Fruit fly (Drosophila melanogaster): ENCODE data around the gene CG3407.

The CG3407 gene

dm6 chr2L:3771109-3772067, 41.8 kb downstream of the CG3407 start, which contains the start of gene bowl (continued):
- TF ChIP-seq D (optimal IDR thresholded peaks at IDR 0.05) = peak; percentile 71
- TF ChIP-seq D (GFP tag; optimal IDR thresholded peaks at IDR 0.05) = peak; percentile 92
- 0 out of 3 replicates have a peak, but pooled peaks have one; percentile 17 for TF ChIP-seq Doc3 (GFP tag; IDR thresholded peaks at IDR 0.05; ENCODE audit: partially characterized antibody)
- TF ChIP-seq ssp (GFP tag; IDR thresholded peaks at IDR 0.05) = peak; percentile 93
- peak; percentile 90 for TF ChIP-seq HLH54F (GFP tag; optimal IDR thresholded peaks at IDR 0.05)
- TF ChIP-seq CG13894 (tag; optimal IDR thresholded peaks at IDR 0.05) = peak; percentile 78
- no peak for TF ChIP-seq vnd (GFP tag; IDR thresholded peaks at IDR 0.05; ENCODE audit: partially characterized antibody)
- peak; percentile 96 for TF ChIP-seq CG10209 (GFP tag; optimal IDR thresholded peaks at IDR 0.05)
- TF ChIP-seq gcm2 (GFP tag; optimal IDR thresholded peaks at IDR 0.05) = peak; percentile 94
- TF ChIP-seq CG43689 (GFP tag; IDR thresholded peaks at IDR 0.05) = peak; percentile 90
- peak; percentile 89 for TF ChIP-seq MBD-R2 (GFP tag; IDR thresholded peaks at IDR 0.05)
- peak; percentile 91 for TF ChIP-seq danr (GFP tag; IDR thresholded peaks at IDR 0.05)
- peak; percentile 94 for TF ChIP-seq CG7786 (GFP tag; optimal IDR thresholded peaks at IDR 0.05)
- peak; percentile 84 for TF ChIP-seq BtbVII (GFP tag; optimal IDR thresholded peaks at IDR 0.05)
- peak; percentile 95 for TF ChIP-seq CG14050 (GFP tag; IDR thresholded peaks at IDR 0.05)
- TF ChIP-seq eve (GFP tag; optimal IDR thresholded peaks at IDR 0.05) = peak; percentile 98
- TF ChIP-seq Tbp (GFP tag; optimal IDR thresholded peaks at IDR 0.05) = no peak
- no peak for TF ChIP-seq Dp (GFP tag; optimal IDR thresholded peaks at IDR 0.05)
- TF ChIP-seq en (GFP tag; optimal IDR thresholded peaks at IDR 0.05) = peak; percentile 82
- peak; percentile 98 for TF ChIP-seq row (GFP tag; IDR thresholded peaks at IDR 0.05)
- peak in 1 of 3 experiments; percentile 99 for TF ChIP-seq lola (GFP tag; optimal IDR thresholded peaks at IDR 0.05)
- TF ChIP-seq Hr39 (optimal IDR thresholded peaks at IDR 0.05) = no peak
- TF ChIP-seq CG17912 (GFP tag; optimal IDR thresholded peaks at IDR 0.05) = no peak
- TF ChIP-seq Dfd (GFP tag; optimal IDR thresholded peaks at IDR 0.05) = no peak
- TF ChIP-seq hth (optimal IDR thresholded peaks at IDR 0.05) = no peak
- peak; percentile 93 for TF ChIP-seq bab2 (GFP tag; optimal IDR thresholded peaks at IDR 0.05)
- TF ChIP-seq zen (tag; optimal IDR thresholded peaks at IDR 0.05) = peak; percentile 95
- peak; percentile 45 for TF ChIP-seq CG7987 (GFP tag; optimal IDR thresholded peaks at IDR 0.05)
- TF ChIP-seq pb (GFP tag; optimal IDR thresholded peaks at IDR 0.05) = peak; percentile 83
- TF ChIP-seq CG17385 (GFP tag; optimal IDR thresholded peaks at IDR 0.05) = peak; percentile 95
- TF ChIP-seq cwo (GFP tag; optimal IDR thresholded peaks at IDR 0.05) = peak; percentile 89
- peak; percentile 92 for TF ChIP-seq dati (GFP tag; IDR thresholded peaks at IDR 0.05)
- TF ChIP-seq CG7928 (GFP tag; optimal IDR thresholded peaks at IDR 0.05) = peak; percentile 70
- TF ChIP-seq Spps (tag; optimal IDR thresholded peaks at IDR 0.05) = peak; percentile 89
- TF ChIP-seq NC2α (GFP tag; optimal IDR thresholded peaks at IDR 0.05) = peak; percentile 86
- TF ChIP-seq CG10267 (tag; optimal IDR thresholded peaks at IDR 0.05) = peak; percentile 93
- peak; percentile 97 for TF ChIP-seq CG11695 (GFP tag; IDR thresholded peaks at IDR 0.05)
- TF ChIP-seq lmd (GFP tag; IDR thresholded peaks at IDR 0.05) = peak; percentile 97
- TF ChIP-seq sens (GFP tag) = peak; percentile 99
- TF ChIP-seq dm (GFP tag; optimal IDR thresholded peaks at IDR 0.05) = peak; percentile 81
- TF ChIP-seq CG18764 (GFP tag; optimal IDR thresholded peaks at IDR 0.05) = peak; percentile 84
- TF ChIP-seq dimm (GFP tag; IDR thresholded peaks at IDR 0.05) = peak; percentile 94
- peak; percentile 59 for TF ChIP-seq Kr (GFP tag; optimal IDR thresholded peaks at IDR 0.05)
- peak; percentile 92 for TF ChIP-seq jumu (GFP tag; optimal IDR thresholded peaks at IDR 0.05)
- TF ChIP-seq da (GFP tag; optimal IDR thresholded peaks at IDR 0.05) = peak; percentile 0
- peak; percentile 77 for TF ChIP-seq CG10321 (GFP tag; IDR thresholded peaks at IDR 0.05)
- TF ChIP-seq Hey (tag; optimal IDR thresholded peaks at IDR 0.05) = peak; percentile 51
- peak; percentile 91 for TF ChIP-seq Nf-YA (GFP tag; IDR thresholded peaks at IDR 0.05)
- TF ChIP-seq croc (GFP tag; conservative IDR thresholded peaks at IDR 0.05) = peak; percentile 95
- TF ChIP-seq Dip2 (GFP tag; IDR thresholded peaks at IDR 0.05) = peak; percentile 49; the same call in 1 of the 2 replicates

Data from whole organism, embryonic.